Fruit fly (Drosophila melanogaster) whole organism, adult: Measurements from ENCODE around the gene mRRF2.

ENCODE experiments used
- CG12768 ChIP-seq: fragments of 200-800 bp; sonication (Bioruptor generic); optimal IDR thresholded peaks from 2 replicates; lab custom pipeline; 2017; ENCODE audit warnings: missing biosample characterization, missing genetic modification characterization, mild to moderate bottlenecking, moderate library complexity, missing genetic modification reagents
- CG14711 ChIP-seq: fragments of 200-800 bp; sonication (Bioruptor generic); optimal IDR thresholded peaks from 2 replicates; lab custom pipeline; 2018; ENCODE audit warnings: missing biosample characterization, mild to moderate bottlenecking, missing genetic modification characterization, moderate library complexity
- CG5204 ChIP-seq: fragments of 200-800 bp; sonication (Bioruptor generic); optimal IDR thresholded peaks from 2 replicates; lab custom pipeline; 2016; ENCODE audit warnings: missing biosample characterization, missing genetic modification characterization
- cnc ChIP-seq, 2 experiments: fragments of >200 bp; optimal IDR thresholded peaks; 2 replicates each; lab custom pipeline; 2017

DNA sequence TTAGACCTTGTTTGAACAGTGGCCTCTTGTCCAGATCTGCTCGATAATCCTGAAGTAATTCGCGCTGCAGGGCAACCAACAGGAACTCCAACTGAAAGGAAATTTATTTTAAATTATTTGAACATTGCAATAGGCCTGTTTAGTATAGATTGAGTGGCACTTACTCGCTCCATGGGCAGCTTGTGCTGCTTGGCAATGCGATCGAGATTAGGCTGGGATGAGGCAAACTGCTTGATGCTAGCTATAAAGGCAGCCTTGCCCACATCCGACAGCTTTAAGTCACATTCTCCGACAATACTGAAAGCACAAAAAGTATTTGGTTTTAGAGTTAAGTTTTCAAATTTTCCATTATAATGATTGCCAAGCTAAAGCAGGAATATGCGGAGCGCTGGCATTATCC, 4.3 kb upstream of the mRRF2 start, which contains the start of gene CG13843:
- TF ChIP-seq CG12768 (no peak), cnc (optimal IDR thresholded peaks at IDR 0.05; lab: Kevin White, UChicago) (no peak), CG5204 (no peak), CG14711 (tag; lab: Kevin White, UChicago) (no peak)
